Fruit fly (Drosophila melanogaster): Measurements from ENCODE around the gene mRpS2.

- no peak for TF ChIP-seq Dll (optimal IDR thresholded peaks at IDR 0.05)
- no peak for TF ChIP-seq pan (optimal IDR thresholded peaks at IDR 0.05)
- no peak for TF ChIP-seq usp (GFP tag; optimal IDR thresholded peaks at IDR 0.05)
- TF ChIP-seq EcR (GFP tag; optimal IDR thresholded peaks at IDR 0.05), result no peak
Observed at dm6 chr2L:4821757-4822156, 28.5 kb downstream of the mRpS2 start, which contains the start of gene CG15628.

All from whole organism.